Fruit fly (Drosophila melanogaster) whole organism, embryonic: Measurements from ENCODE around the gene lectin-37Da.
A peak's percentile ranks its signal among the peaks of the same experiment; 100 is the strongest.

Experiments
- Atf6 ChIP-seq: fragments of 200-800 bp; sonication (Bioruptor generic); IDR thresholded peaks from 2 replicates; pipeline ENCODE4 v1.3.6; 2022; ENCODE audit warnings: missing biosample characterization, missing genetic modification characterization
- Bgb ChIP-seq: fragments of 200-800 bp; sonication (Bioruptor generic); IDR thresholded peaks from 2 replicates; pipeline ENCODE4 v1.3.6; 2022; ENCODE audit warnings: missing biosample characterization, missing genetic modification characterization; ENCODE audit not compliant: partially characterized antibody
- CG10267 ChIP-seq: fragments of 200-800 bp; sonication (Bioruptor generic); optimal IDR thresholded peaks from 2 replicates; lab custom pipeline; 2018; ENCODE audit warnings: missing biosample characterization, mild to moderate bottlenecking, missing genetic modification characterization, moderate library complexity
- CG12769 ChIP-seq: fragments of 200-800 bp; sonication (Bioruptor generic); optimal IDR thresholded peaks from 2 replicates; lab custom pipeline; 2019; ENCODE audit warnings: missing biosample characterization, mild to moderate bottlenecking, missing genetic modification characterization, moderate library complexity
- CG12942 ChIP-seq: fragments of 200-800 bp; sonication (Bioruptor generic); optimal IDR thresholded peaks from 3 replicates; lab custom pipeline; 2016; ENCODE audit warnings: missing biosample characterization, missing genetic modification characterization
- CG13296 ChIP-seq: fragments of 200-800 bp; sonication (Bioruptor generic); optimal IDR thresholded peaks from 3 replicates; lab custom pipeline; 2018; ENCODE audit warnings: missing biosample characterization, mild to moderate bottlenecking, missing genetic modification characterization
- CG13624 ChIP-seq: fragments of 200-800 bp; sonication (Bioruptor generic); optimal IDR thresholded peaks from 2 replicates; lab custom pipeline; 2016; ENCODE audit warnings: missing biosample characterization, missing genetic modification characterization
- CG13775 ChIP-seq: fragments of 200-800 bp; sonication (Bioruptor generic); optimal IDR thresholded peaks from 3 replicates; lab custom pipeline; 2017; ENCODE audit warnings: missing biosample characterization, mild to moderate bottlenecking, missing genetic modification characterization
- CG14050 ChIP-seq: fragments of 200-800 bp; sonication (Bioruptor generic); IDR thresholded peaks from 3 replicates; pipeline ENCODE4 v1.3.6; 2022; ENCODE audit warnings: missing biosample characterization, missing genetic modification characterization
- CG1602 ChIP-seq: fragments of 200-800 bp; sonication (Bioruptor generic); optimal IDR thresholded peaks from 3 replicates; lab custom pipeline; 2016; ENCODE audit warnings: missing biosample characterization, missing genetic modification characterization
- CG17612 ChIP-seq: fragments of 200-800 bp; sonication (Bioruptor generic); IDR thresholded peaks from 2 replicates; pipeline ENCODE4 v1.3.6; 2022; ENCODE audit warnings: missing biosample characterization, missing genetic modification characterization
- CG17912 ChIP-seq: fragments of 200-800 bp; sonication (Bioruptor generic); optimal IDR thresholded peaks from 2 replicates; lab custom pipeline; 2018; ENCODE audit warnings: missing biosample characterization, mild to moderate bottlenecking, missing genetic modification characterization
- CG1792 ChIP-seq: fragments of 200-800 bp; sonication (Bioruptor generic); optimal IDR thresholded peaks from 2 replicates; lab custom pipeline; 2016; ENCODE audit warnings: missing biosample characterization, missing genetic modification characterization
- CG3065 ChIP-seq: fragments of 200-800 bp; sonication (Bioruptor generic); optimal IDR thresholded peaks from 2 replicates; lab custom pipeline; 2016; ENCODE audit warnings: missing biosample characterization, missing genetic modification characterization
- CG3163 ChIP-seq: fragments of 200-800 bp; sonication (Bioruptor generic); optimal IDR thresholded peaks from 3 replicates; lab custom pipeline; 2016; ENCODE audit warnings: missing biosample characterization, missing genetic modification characterization
- CG3726 ChIP-seq: fragments of 200-800 bp; sonication (Bioruptor generic); IDR thresholded peaks from 3 replicates; pipeline ENCODE4, ENCODE4 v1.3.6; 2022; ENCODE audit warnings: missing biosample characterization, missing genetic modification characterization
- CG4404 ChIP-seq: fragments of 200-800 bp; sonication (Bioruptor generic); IDR thresholded peaks from 2 replicates; pipeline ENCODE4 v1.3.6; 2022; ENCODE audit warnings: missing biosample characterization, missing genetic modification characterization
- CG4617 ChIP-seq: fragments of 200-800 bp; sonication (Bioruptor generic); optimal IDR thresholded peaks from 3 replicates; lab custom pipeline; 2016; ENCODE audit warnings: missing biosample characterization, missing genetic modification characterization, borderline replicate concordance
- CG6765 ChIP-seq: fragments of 200-800 bp; sonication (Bioruptor generic); optimal IDR thresholded peaks from 3 replicates; lab custom pipeline; 2017; ENCODE audit warnings: missing biosample characterization, mild to moderate bottlenecking, missing genetic modification characterization
- CG7556 ChIP-seq: fragments of 200-800 bp; sonication (Bioruptor generic); optimal IDR thresholded peaks from 2 replicates; lab custom pipeline; 2017; ENCODE audit warnings: missing biosample characterization, mild to moderate bottlenecking, missing genetic modification characterization
- CG7745 ChIP-seq: fragments of 200-800 bp; sonication (Bioruptor generic); optimal IDR thresholded peaks from 2 replicates; lab custom pipeline; 2018; ENCODE audit warnings: missing biosample characterization, mild to moderate bottlenecking, missing genetic modification characterization, moderate library complexity
- CG7839 ChIP-seq: fragments of 200-800 bp; sonication (Bioruptor generic); optimal IDR thresholded peaks from 3 replicates; lab custom pipeline; 2018; ENCODE audit warnings: missing biosample characterization, mild to moderate bottlenecking, missing genetic modification characterization, moderate library complexity
- CG8478 ChIP-seq: fragments of >200 bp; optimal IDR thresholded peaks from 2 replicates; lab custom pipeline; 2018
- Dll ChIP-seq: fragments of 200-800 bp; sonication (Bioruptor generic); IDR thresholded peaks from 4 replicates; pipeline ENCODE4 v1.3.6; 2022; ENCODE audit warnings: missing biosample characterization, missing genetic modification characterization; ENCODE audit not compliant: partially characterized antibody
- HLH3B ChIP-seq: fragments of 200-800 bp; sonication (Bioruptor generic); IDR thresholded peaks from 2 replicates; pipeline ENCODE4 v1.3.6; 2022; ENCODE audit warnings: missing biosample characterization, missing genetic modification characterization
- Kr ChIP-seq: fragments of 200-800 bp; sonication (Bioruptor generic); optimal IDR thresholded peaks from 2 replicates; lab custom pipeline; 2017; ENCODE audit warnings: missing biosample characterization, mild to moderate bottlenecking, missing genetic modification characterization
- Lhr ChIP-seq: fragments of 200-800 bp; sonication (Bioruptor generic); optimal IDR thresholded peaks from 3 replicates; lab custom pipeline; 2017; ENCODE audit warnings: mild to moderate bottlenecking, missing biosample characterization, missing genetic modification reagents, missing genetic modification characterization
- MBD-R2 ChIP-seq: fragments of 200-800 bp; sonication (Bioruptor generic); IDR thresholded peaks from 2 replicates; pipeline ENCODE4 v1.3.6; 2022; ENCODE audit warnings: missing biosample characterization, missing genetic modification characterization
- NK7.1 ChIP-seq: fragments of 200-800 bp; sonication (Bioruptor generic); optimal IDR thresholded peaks from 3 replicates; lab custom pipeline; 2016; ENCODE audit warnings: missing biosample characterization, missing genetic modification characterization
- Nf-YB ChIP-seq: fragments of 200-800 bp; sonication (Bioruptor generic); optimal IDR thresholded peaks from 3 replicates; lab custom pipeline; 2019; ENCODE audit warnings: missing biosample characterization, mild to moderate bottlenecking, missing genetic modification characterization, moderate library complexity
- Spps ChIP-seq: fragments of 200-800 bp; sonication (Bioruptor generic); optimal IDR thresholded peaks from 2 replicates; lab custom pipeline; 2018; ENCODE audit warnings: missing biosample characterization, mild to moderate bottlenecking, missing genetic modification characterization
- Tbp ChIP-seq: fragments of >200 bp; optimal IDR thresholded peaks from 2 replicates; lab custom pipeline; 2018; ENCODE audit warnings: missing biosample characterization, missing genetic modification characterization
- Usf ChIP-seq: fragments of 200-800 bp; sonication (Bioruptor generic); optimal IDR thresholded peaks from 2 replicates; lab custom pipeline; 2017; ENCODE audit warnings: missing genotype, missing biosample characterization, missing genetic modification characterization
- abd-A ChIP-seq: fragments of 200-800 bp; sonication (Bioruptor generic); optimal IDR thresholded peaks from 3 replicates; lab custom pipeline; 2019; ENCODE audit warnings: missing biosample characterization, mild to moderate bottlenecking, missing genetic modification characterization, moderate library complexity
- bowl ChIP-seq: fragments of 200-800 bp; sonication (Bioruptor generic); IDR thresholded peaks from 2 replicates; pipeline ENCODE4 v1.3.6; 2022; ENCODE audit warnings: missing biosample characterization, missing genetic modification characterization
- cad ChIP-seq: fragments of >200 bp; optimal IDR thresholded peaks from 2 replicates; lab custom pipeline; 2017; ENCODE audit warnings: missing biosample characterization, missing genetic modification characterization
- chinmo ChIP-seq: fragments of 200-800 bp; sonication (Bioruptor generic); IDR thresholded peaks from 4 replicates; pipeline ENCODE4 v1.3.6; 2022; ENCODE audit warnings: missing biosample characterization, missing genetic modification characterization; ENCODE audit not compliant: partially characterized antibody
- ci ChIP-seq: fragments of 200-800 bp; sonication (Bioruptor generic); IDR thresholded peaks from 3 replicates; pipeline ENCODE4 v1.3.6; 2022; ENCODE audit warnings: missing biosample characterization, missing genetic modification characterization
- gcm ChIP-seq: fragments of 200-800 bp; sonication (Bioruptor generic); optimal IDR thresholded peaks from 2 replicates; lab custom pipeline; 2019; ENCODE audit warnings: missing biosample characterization, mild to moderate bottlenecking, missing genetic modification characterization, moderate library complexity
- hbn ChIP-seq: fragments of 200-800 bp; sonication (Bioruptor generic); IDR thresholded peaks from 2 replicates; pipeline ENCODE4 v1.3.6; 2022; ENCODE audit warnings: missing biosample characterization, missing genetic modification characterization; ENCODE audit not compliant: partially characterized antibody
- jigr1 ChIP-seq: fragments of 200-800 bp; sonication (Bioruptor generic); IDR thresholded peaks from 3 replicates; pipeline ENCODE4 v1.3.6; 2022; ENCODE audit warnings: missing biosample characterization, missing genetic modification characterization
- pum ChIP-seq: fragments of 200-800 bp; sonication (Bioruptor generic); optimal IDR thresholded peaks from 2 replicates; lab custom pipeline; 2016; ENCODE audit warnings: missing biosample characterization, missing genetic modification characterization
- repo ChIP-seq: fragments of 200-800 bp; sonication (Bioruptor generic); optimal IDR thresholded peaks from 2 replicates; lab custom pipeline; 2016; ENCODE audit warnings: missing biosample characterization, missing genetic modification characterization
- ro ChIP-seq: fragments of 200-800 bp; sonication (Bioruptor generic); IDR thresholded peaks from 2 replicates; pipeline ENCODE4 v1.3.6; 2022; ENCODE audit warnings: missing biosample characterization, missing genetic modification characterization
- row ChIP-seq: fragments of 200-800 bp; sonication (Bioruptor generic); IDR thresholded peaks from 3 replicates; pipeline ENCODE4 v1.3.6; 2022; ENCODE audit warnings: missing biosample characterization, missing genetic modification characterization
- run ChIP-seq: fragments of 200-800 bp; sonication (Bioruptor generic); optimal IDR thresholded peaks from 3 replicates; lab custom pipeline; 2018; ENCODE audit warnings: missing biosample characterization, mild to moderate bottlenecking, missing genetic modification characterization
- sqz ChIP-seq: fragments of 200-800 bp; sonication (Bioruptor generic); optimal IDR thresholded peaks from 3 replicates; lab custom pipeline; 2018; ENCODE audit warnings: missing biosample characterization, mild to moderate bottlenecking, missing genetic modification characterization
- twi ChIP-seq: fragments of 200-800 bp; optimal IDR thresholded peaks from 2 replicates; lab custom pipeline; 2019; ENCODE audit warnings: missing biosample characterization, mild to moderate bottlenecking, missing genetic modification characterization, moderate library complexity
- unc-4 ChIP-seq: fragments of 200-800 bp; sonication (Bioruptor generic); IDR thresholded peaks from 2 replicates; pipeline ENCODE4 v1.3.6; 2022; ENCODE audit warnings: missing biosample characterization, missing genetic modification characterization; ENCODE audit not compliant: partially characterized antibody
- unpg ChIP-seq: fragments of 200-800 bp; sonication (Bioruptor generic); optimal IDR thresholded peaks from 3 replicates; lab custom pipeline; 2018; ENCODE audit warnings: missing biosample characterization, mild to moderate bottlenecking, missing genetic modification characterization, moderate library complexity
- vfl ChIP-seq: fragments of 200-800 bp; sonication (Bioruptor generic); optimal IDR thresholded peaks from 2 replicates; lab custom pipeline; 2016; ENCODE audit warnings: missing biosample characterization, missing genetic modification characterization

lectin-37Da gene

DNA sequence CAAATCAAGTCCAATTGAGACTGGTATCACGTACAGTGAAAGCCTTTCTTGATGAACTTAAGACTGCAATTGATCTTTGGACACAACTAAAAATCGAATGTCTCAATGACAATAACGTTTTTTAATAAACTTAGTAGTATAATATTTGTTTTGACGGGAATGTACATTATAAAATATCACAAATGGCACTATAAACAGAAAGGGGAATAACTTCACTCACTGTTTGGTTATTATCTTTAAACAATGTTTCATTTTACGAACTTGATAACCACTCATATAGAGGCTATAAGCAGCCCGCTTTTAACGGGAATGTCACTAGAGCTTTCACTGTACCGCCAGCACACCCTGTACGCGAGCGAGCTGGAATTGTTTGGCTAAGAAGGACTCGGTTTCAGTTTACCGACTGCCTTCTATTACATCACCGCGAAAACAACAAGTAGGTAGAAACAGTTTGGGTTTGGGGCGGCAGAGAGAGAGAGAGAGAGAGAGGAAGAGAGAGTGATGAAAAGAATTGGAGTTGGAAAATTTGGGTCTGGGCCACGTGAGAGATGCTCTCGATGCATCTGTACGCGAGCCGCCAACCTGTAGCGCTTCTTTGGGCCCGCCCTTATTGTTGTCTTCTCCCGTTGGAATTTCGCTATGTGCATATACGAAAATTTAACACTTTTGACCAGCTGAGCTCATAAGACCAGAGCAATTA is 20.4 kb upstream of the lectin-37Da start (continued):
- TF ChIP-seq MBD-R2 (GFP tag; lab: Robert Waterston, UW) (0 out of 2 replicates have a peak, but pooled peaks have one; percentile 9), bowl (GFP tag; lab: Robert Waterston, UW) (no peak), repo (GFP tag; lab: Kevin White, UChicago) (no peak), gcm (GFP tag; lab: Kevin White, UChicago) (no peak), CG12769 (tag; lab: Kevin White, UChicago) (peak; percentile 11), CG17912 (no peak), CG17612 (GFP tag; lab: Robert Waterston, UW) (no peak), Spps (tag; lab: Kevin White, UChicago) (no peak), vfl (GFP tag; lab: Kevin White, UChicago) (peak; percentile 18), unc-4 (GFP tag; lab: Robert Waterston, UW) (no peak), chinmo (GFP tag; lab: Robert Waterston, UW) (no peak), CG12942 (no peak), CG10267 (tag; lab: Kevin White, UChicago) (no peak), CG14050 (GFP tag; lab: Robert Waterston, UW) (no peak), Usf (GFP tag; lab: Kevin White, UChicago) (no peak), sqz (GFP tag; lab: Kevin White, UChicago) (no peak), ci (no peak), Kr (GFP tag; lab: Kevin White, UChicago) (no peak), twi (no peak), hbn (GFP tag; lab: Robert Waterston, UW) (no peak), Nf-YB (GFP tag; lab: Kevin White, UChicago) (no peak), CG8478 (lab: Kevin White, UChicago) (no peak), jigr1 (no peak), cad (GFP tag; lab: Kevin White, UChicago) (no peak), run (tag; lab: Kevin White, UChicago) (no peak), CG13624 (GFP tag; lab: Kevin White, UChicago) (no peak), CG1792 (GFP tag; lab: Kevin White, UChicago) (no peak), Lhr (GFP tag; lab: Kevin White, UChicago) (no peak), CG13775 (GFP tag; lab: Kevin White, UChicago) (no peak), CG7556 (GFP tag; lab: Kevin White, UChicago) (peak; percentile 40), abd-A (tag; lab: Kevin White, UChicago) (no peak), CG6765 (GFP tag; lab: Kevin White, UChicago) (no peak), HLH3B (GFP tag; lab: Robert Waterston, UW) (no peak), CG13296 (GFP tag; lab: Kevin White, UChicago) (no peak), pum (GFP tag; lab: Kevin White, UChicago) (no peak), CG4404 (GFP tag; lab: Robert Waterston, UW) (no peak), NK7.1 (GFP tag; lab: Kevin White, UChicago) (no peak), CG7839 (tag; lab: Kevin White, UChicago) (peak; percentile 45), CG1602 (GFP tag; lab: Kevin White, UChicago) (no peak), CG3163 (GFP tag; lab: Kevin White, UChicago) (no peak), CG7745 (tag; lab: Kevin White, UChicago) (no peak), Dll (GFP tag; lab: Robert Waterston, UW) (no peak), Bgb (GFP tag; lab: Robert Waterston, UW) (no peak), CG3065 (GFP tag; lab: Kevin White, UChicago) (no peak), unpg (no peak), ro (GFP tag; lab: Robert Waterston, UW) (no peak), Atf6 (no peak), CG4617 (no peak), row (peak; percentile 52; the same call in 2 of the 3 replicates), CG3726 (GFP tag; lab: Robert Waterston, UW) (no peak), Tbp (GFP tag; lab: Kevin White, UChicago) (no peak)
